Worm (Caenorhabditis elegans): ENCODE measurements around the gene C29F7.10.

DNA sequence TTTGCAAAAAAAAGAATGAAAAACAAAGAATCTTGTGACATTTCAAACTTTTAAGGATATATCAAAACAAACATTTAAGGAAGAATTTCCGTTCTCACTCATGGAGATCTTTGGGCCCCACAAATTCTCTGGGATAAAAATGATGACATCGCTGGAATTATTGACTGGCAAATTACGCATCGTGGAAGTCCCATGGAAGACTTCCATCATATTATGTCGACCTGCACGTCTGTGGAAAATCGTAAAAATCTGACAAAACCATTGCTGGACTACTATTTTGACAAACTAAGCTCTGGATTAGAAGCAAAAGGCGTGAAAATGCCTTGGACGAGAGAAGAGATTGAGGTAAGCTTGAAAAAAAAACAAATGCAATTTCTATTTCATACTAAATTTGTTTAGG is 13.8 kb downstream of the C29F7.10 start:
- TF ChIP-seq ceh-28 (tag; optimal IDR thresholded peaks at IDR 0.05) = no peak
- TF ChIP-seq ztf-11 (tag; optimal IDR thresholded peaks at IDR 0.05) = no peak
- no peak for TF ChIP-seq lsy-12 (tag; optimal IDR thresholded peaks at IDR 0.05)
- TF ChIP-seq ceh-9 (tag; optimal IDR thresholded peaks at IDR 0.05) = no peak
- TF ChIP-seq R02D3.7 (tag; optimal IDR thresholded peaks at IDR 0.05) = no peak
- TF ChIP-seq skn-1 (tag; optimal IDR thresholded peaks at IDR 0.05) = no peak
- no peak for TF ChIP-seq ama-1 (optimal IDR thresholded peaks at IDR 0.05)
